Worm (Caenorhabditis elegans): ENCODE measurements around the gene kqt-1.

The kqt-1 gene

DNA sequence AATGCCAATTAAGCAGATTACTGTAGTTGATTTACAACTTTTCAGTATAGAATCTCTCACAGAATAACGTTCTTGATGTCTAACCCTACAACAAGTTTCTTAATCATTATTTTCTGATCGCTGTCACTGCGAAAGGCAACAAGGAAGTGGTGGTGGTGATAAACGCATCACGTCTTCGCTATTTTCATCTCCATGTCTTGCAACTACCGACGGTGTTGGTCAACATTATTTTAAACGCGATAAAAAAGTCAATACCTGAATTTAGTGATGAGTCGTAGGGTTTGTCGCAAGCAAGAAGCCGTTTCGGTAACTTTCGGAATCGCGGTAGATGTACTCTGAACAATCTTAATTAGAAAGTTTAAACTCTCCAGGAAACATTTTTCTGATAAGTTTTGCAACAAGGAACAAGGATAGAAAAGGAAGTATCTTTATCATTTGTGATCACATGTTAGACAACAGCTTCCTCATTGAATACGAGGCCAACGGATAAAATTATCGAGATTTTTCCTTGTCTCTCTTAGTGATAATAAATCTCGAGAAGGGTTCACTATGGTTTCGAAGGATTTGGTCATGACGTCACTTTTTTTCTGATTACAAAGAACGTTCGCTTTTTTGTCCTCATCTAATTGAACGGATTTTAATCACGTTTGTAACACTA lies 45.1 kb downstream of the kqt-1 start:
- TF ChIP-seq unc-86 (tag; optimal IDR thresholded peaks at IDR 0.05) (no peak), pat-9 (tag; optimal IDR thresholded peaks at IDR 0.05) (no peak), T23F11.4 (GFP tag; optimal IDR thresholded peaks at IDR 0.05) (no peak), K02D7.2 (tag; optimal IDR thresholded peaks at IDR 0.05) (no peak), ceh-30 (tag; optimal IDR thresholded peaks at IDR 0.05) (no peak), K09A11.1 (tag; optimal IDR thresholded peaks at IDR 0.05; ENCODE audit: insufficient read depth) (no peak), dmd-4 (tag; optimal IDR thresholded peaks at IDR 0.05; ENCODE audit: borderline replicate concordance) (no peak), hlh-8 (tag; optimal IDR thresholded peaks at IDR 0.05) (no peak), ama-1 (optimal IDR thresholded peaks at IDR 0.05) (no peak), hlh-15 (tag; optimal IDR thresholded peaks at IDR 0.05) (no peak), tbx-7 (tag; optimal IDR thresholded peaks at IDR 0.05) (no peak), ceh-6 (GFP tag; optimal IDR thresholded peaks at IDR 0.05) (no peak), elt-4 (tag; optimal IDR thresholded peaks at IDR 0.05) (no peak), C08G9.2 (tag; optimal IDR thresholded peaks at IDR 0.05) (no peak), ceh-31 (tag; optimal IDR thresholded peaks at IDR 0.05) (no peak), ceh-2 (tag; optimal IDR thresholded peaks at IDR 0.05) (no peak), hlh-13 (GFP tag; optimal IDR thresholded peaks at IDR 0.05) (no peak), ahr-1 (tag; optimal IDR thresholded peaks at IDR 0.05) (no peak), unc-42 (tag; optimal IDR thresholded peaks at IDR 0.05) (no peak)

DNA sequence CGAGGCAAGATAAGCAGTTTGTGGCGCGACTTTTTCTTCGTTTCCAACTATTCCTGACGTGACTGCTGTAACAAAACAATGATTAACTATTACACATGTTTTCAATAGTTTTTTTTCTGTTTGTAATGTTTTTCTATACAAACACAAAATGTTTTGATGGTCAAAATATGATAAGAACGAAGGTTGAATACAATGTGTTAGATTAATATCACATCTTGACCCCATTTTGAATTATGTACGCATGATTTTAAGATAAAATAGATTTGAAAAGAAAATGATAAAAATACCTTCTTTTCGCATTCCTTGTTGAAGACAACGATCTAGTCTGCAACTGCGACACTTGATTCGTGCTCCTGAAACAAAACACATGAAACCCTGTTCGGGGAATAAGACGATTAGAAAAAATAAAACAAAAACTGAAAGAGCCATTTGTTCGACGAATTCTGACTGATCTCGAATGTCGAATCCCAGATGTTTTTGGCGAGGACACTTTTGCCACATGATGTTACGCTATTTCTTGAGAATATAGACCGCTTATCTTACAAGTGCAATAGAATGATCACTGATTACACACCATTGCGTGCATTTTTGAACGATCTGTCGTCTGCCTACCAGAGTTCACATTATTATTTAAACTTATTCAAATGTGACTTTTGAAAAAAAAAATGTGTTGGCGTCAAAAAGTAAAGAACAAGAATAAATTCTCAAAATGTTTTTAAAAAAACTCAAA lies 46.5 kb downstream of the kqt-1 start:
- TF ChIP-seq ceh-45 (GFP tag; IDR thresholded peaks at IDR 0.05) (no peak), ceh-2 (tag; optimal IDR thresholded peaks at IDR 0.05) (no peak), lin-11 (tag; optimal IDR thresholded peaks at IDR 0.05) (no peak), ceh-31 (tag; optimal IDR thresholded peaks at IDR 0.05) (no peak), elt-2 (tag; optimal IDR thresholded peaks at IDR 0.05) (no peak)

DNA sequence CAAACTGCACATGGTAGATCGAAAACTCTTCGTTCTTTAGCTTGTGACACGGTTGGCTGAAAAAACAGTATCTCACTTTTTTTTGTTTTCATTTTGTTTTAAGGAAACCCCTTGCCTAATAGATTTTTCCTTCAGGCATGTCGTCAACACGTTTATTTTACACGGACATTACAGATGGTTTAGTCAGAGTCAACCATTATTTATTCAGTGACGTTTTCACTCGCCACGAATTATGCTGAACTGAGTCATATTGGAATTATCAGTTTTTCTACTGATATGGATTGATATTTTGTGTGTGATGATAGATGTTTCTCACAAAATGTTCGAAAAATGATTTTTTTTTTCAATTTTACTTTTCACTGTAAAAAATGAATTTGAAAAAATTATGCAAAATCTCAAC lies 48.7 kb downstream of the kqt-1 start:
- no peak for TF ChIP-seq ceh-9 (tag; optimal IDR thresholded peaks at IDR 0.05)
- TF ChIP-seq ceh-2 (tag; optimal IDR thresholded peaks at IDR 0.05), result no peak
- TF ChIP-seq zip-5 (tag; optimal IDR thresholded peaks at IDR 0.05), result no peak
- no peak for TF ChIP-seq sdc-2 (tag; optimal IDR thresholded peaks at IDR 0.05)
- TF ChIP-seq tbx-7 (tag; optimal IDR thresholded peaks at IDR 0.05), result no peak
- TF ChIP-seq elt-2 (tag; optimal IDR thresholded peaks at IDR 0.05), result no peak
- no peak for TF ChIP-seq K02D7.2 (tag; optimal IDR thresholded peaks at IDR 0.05)
- no peak for TF ChIP-seq fkh-10 (GFP tag; optimal IDR thresholded peaks at IDR 0.05)

DNA sequence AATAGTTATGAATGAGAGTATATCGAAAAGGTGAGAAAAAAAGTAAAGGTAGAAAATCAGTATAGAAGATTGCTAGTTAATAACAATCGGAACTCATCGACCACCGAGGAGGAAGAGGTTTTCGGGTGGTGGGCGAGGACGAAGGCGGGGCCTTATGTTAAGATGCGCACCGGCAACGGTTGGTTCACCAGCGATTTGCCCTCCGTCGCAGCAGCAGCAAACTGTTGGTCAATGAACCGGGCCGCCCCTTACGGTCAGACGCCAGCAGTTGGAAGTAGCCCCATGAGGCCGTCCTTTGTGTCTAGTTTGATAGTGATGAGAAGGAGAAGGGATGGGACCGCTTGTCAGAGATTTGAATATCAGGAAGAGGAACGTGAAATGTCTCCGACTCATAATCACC lies 50.1 kb downstream of the kqt-1 start, which contains the start of gene nhr-137:
Gene nhr-137, minus strand, starts transcription at position 101 of the 400 bp plus-strand sequence.
- no peak for TF ChIP-seq zip-5 (tag; optimal IDR thresholded peaks at IDR 0.05)
- TF ChIP-seq ztf-16 (tag; optimal IDR thresholded peaks at IDR 0.05), result no peak
- no peak for TF ChIP-seq hlh-13 (GFP tag; optimal IDR thresholded peaks at IDR 0.05)
- TF ChIP-seq lim-6 (tag; optimal IDR thresholded peaks at IDR 0.05), result no peak
- no peak for TF ChIP-seq pros-1 (tag; optimal IDR thresholded peaks at IDR 0.05)
- no peak for TF ChIP-seq che-1 (tag; optimal IDR thresholded peaks at IDR 0.05)
- no peak for TF ChIP-seq unc-3 (GFP tag; conservative IDR thresholded peaks at IDR 0.05)
- no peak for TF ChIP-seq unc-3 (tag; optimal IDR thresholded peaks at IDR 0.05)
- TF ChIP-seq hlh-8 (tag; optimal IDR thresholded peaks at IDR 0.05), result no peak
- TF ChIP-seq madf-2 (tag; optimal IDR thresholded peaks at IDR 0.05), result no peak
- TF ChIP-seq ceh-31 (tag; optimal IDR thresholded peaks at IDR 0.05), result no peak
- TF ChIP-seq ceh-24 (tag; optimal IDR thresholded peaks at IDR 0.05), result no peak
- TF ChIP-seq rnt-1 (tag; optimal IDR thresholded peaks at IDR 0.05), result no peak
